Worm (Caenorhabditis elegans) whole organism, L1 larva: ENCODE results near the gene W03C9.1.

Experiments
- C04F5.9 ChIP-seq: sonication (generic microtip); optimal IDR thresholded peaks from 2 replicates; lab custom pipeline; 2016; ENCODE audit warnings: missing genetic modification characterization, missing compliant biosample characterization
- C16A3.4 ChIP-seq: fragments of 150-350 bp; optimal IDR thresholded peaks from 2 replicates; lab custom pipeline; 2014; ENCODE audit warnings: missing biosample characterization, missing genetic modification characterization
- F16B12.6 ChIP-seq: fragments of 150-350 bp; optimal IDR thresholded peaks from 2 replicates; lab custom pipeline; 2014; ENCODE audit warnings: missing biosample characterization, missing genetic modification characterization
- aly-2 ChIP-seq: fragments of 150-350 bp; optimal IDR thresholded peaks from 2 replicates; lab custom pipeline; 2014; ENCODE audit warnings: missing biosample characterization, missing genetic modification characterization
- blmp-1 ChIP-seq: fragments of 150-350 bp; optimal IDR thresholded peaks from 2 replicates; lab custom pipeline; 2014; ENCODE audit warnings: missing biosample characterization, missing genetic modification characterization
- ceh-63 ChIP-seq: fragments of 200-800 bp; sonication (Bioruptor generic); optimal IDR thresholded peaks from 2 replicates; lab custom pipeline; 2018; ENCODE audit warnings: mild to moderate bottlenecking, missing genetic modification characterization, missing compliant biosample characterization
- ceh-90 ChIP-seq: sonication (generic microtip); optimal IDR thresholded peaks from 2 replicates; lab custom pipeline; 2016; ENCODE audit warnings: missing genetic modification characterization, missing compliant biosample characterization
- dpl-1 ChIP-seq, 3 experiments: fragments of 150-350 bp in 2 of 3; sonication (generic microtip) in 1 of 3; optimal IDR thresholded peaks; 2 replicates each; lab custom pipeline; 2014 to 2017; ENCODE audit warnings: missing biosample characterization in 3 of 3, missing genetic modification characterization in 3 of 3, missing genetic modification reagents in 3 of 3
- efl-1 ChIP-seq, 4 experiments: fragments of 150-350 bp; optimal IDR thresholded peaks in 3 of 4; peaks in 1 of 4; 1 replicate in 1 of 4; 2 replicates in 3 of 4; lab custom pipeline; 2014; ENCODE audit warnings: missing biosample characterization in 2 of 4, missing genetic modification characterization in 2 of 4, missing genetic modification reagents in 2 of 4
- efl-3 ChIP-seq: fragments of 200-800 bp; sonication (Bioruptor generic); optimal IDR thresholded peaks from 2 replicates; lab custom pipeline; 2018; ENCODE audit warnings: mild to moderate bottlenecking, missing genetic modification characterization, missing compliant biosample characterization
- elt-2 ChIP-seq: sonication (generic microtip); optimal IDR thresholded peaks from 2 replicates; lab custom pipeline; 2016; ENCODE audit warnings: missing genetic modification characterization, mild to moderate bottlenecking, inconsistent platforms, missing compliant biosample characterization, missing genetic modification reagents
- elt-3 ChIP-seq, 6 experiments: fragments of 150-350 bp in 1 of 6; sonication (generic microtip); optimal IDR thresholded peaks; 2 replicates each; lab custom pipeline; 2017 to 2018; ENCODE audit warnings: missing biosample characterization in 6 of 6, missing genetic modification characterization in 6 of 6, inconsistent platforms in 1 of 6
- fkh-4 ChIP-seq: sonication (generic microtip); optimal IDR thresholded peaks from 2 replicates; lab custom pipeline; 2016; ENCODE audit warnings: missing compliant biosample characterization, missing genetic modification characterization, borderline replicate concordance
- grh-1 ChIP-seq: fragments of 200-800 bp; sonication (Bioruptor generic); IDR thresholded peaks from 2 replicates; pipeline ENCODE4 v1.3.6; 2022; ENCODE audit warnings: missing genetic modification reagents, missing genetic modification characterization, missing compliant biosample characterization
- hlh-17 ChIP-seq: fragments of 200-800 bp; sonication (Bioruptor generic); optimal IDR thresholded peaks from 2 replicates; lab custom pipeline; 2018; ENCODE audit warnings: missing genetic modification characterization, mild to moderate bottlenecking, missing compliant biosample characterization, moderate library complexity, borderline replicate concordance
- hlh-4 ChIP-seq: sonication (generic microtip); optimal IDR thresholded peaks from 2 replicates; lab custom pipeline; 2016; ENCODE audit warnings: mild to moderate bottlenecking, missing genetic modification characterization, missing compliant biosample characterization
- hpl-2 ChIP-seq: fragments of 150-350 bp; optimal IDR thresholded peaks from 2 replicates; lab custom pipeline; 2014; ENCODE audit warnings: missing biosample characterization, missing genetic modification reagents, missing genetic modification characterization
- lin-14 ChIP-seq: fragments of 200-800 bp; sonication (Bioruptor generic); optimal IDR thresholded peaks from 2 replicates; lab custom pipeline; 2018; ENCODE audit warnings: mild to moderate bottlenecking, missing genetic modification characterization, moderate library complexity, missing compliant biosample characterization
- lin-15B ChIP-seq: fragments of 150-350 bp; sonication (generic microtip); optimal IDR thresholded peaks from 3 replicates; lab custom pipeline; 2014; ENCODE audit warnings: missing biosample characterization, missing genetic modification characterization
- lin-39 ChIP-seq: fragments of 150-350 bp; optimal IDR thresholded peaks from 2 replicates; lab custom pipeline; 2014; ENCODE audit warnings: missing biosample characterization, missing genetic modification reagents, missing genetic modification characterization
- mab-9 ChIP-seq: fragments of 200-800 bp; sonication (Bioruptor generic); IDR thresholded peaks from 2 replicates; pipeline ENCODE4 v1.3.6; 2022; ENCODE audit warnings: missing genetic modification reagents, missing genetic modification characterization, missing compliant biosample characterization
- mdl-1 ChIP-seq, 2 experiments: fragments of 150-350 bp; optimal IDR thresholded peaks; 2 replicates each; lab custom pipeline; 2014 to 2017; ENCODE audit warnings: missing biosample characterization in 2 of 2, missing genetic modification characterization in 2 of 2, inconsistent platforms in 1 of 2
- mef-2 ChIP-seq: fragments of 150-350 bp; optimal IDR thresholded peaks from 2 replicates; lab custom pipeline; 2014; ENCODE audit warnings: missing biosample characterization, missing genetic modification characterization
- mep-1 ChIP-seq: fragments of 150-350 bp; optimal IDR thresholded peaks from 2 replicates; lab custom pipeline; 2014; ENCODE audit warnings: missing biosample characterization, missing genetic modification characterization
- nhr-47 ChIP-seq: sonication (generic microtip); optimal IDR thresholded peaks from 2 replicates; lab custom pipeline; 2016; ENCODE audit warnings: mild to moderate bottlenecking, missing genetic modification characterization, moderate library complexity, missing compliant biosample characterization
- pag-3 ChIP-seq: sonication (generic microtip); optimal IDR thresholded peaks from 2 replicates; lab custom pipeline; 2017; ENCODE audit warnings: missing genetic modification characterization, mild to moderate bottlenecking, missing compliant biosample characterization, antibody characterized with exemption, borderline replicate concordance; ENCODE audit not compliant: insufficient read depth
- pax-3 ChIP-seq: fragments of 200-800 bp; sonication (Bioruptor generic); optimal IDR thresholded peaks from 2 replicates; lab custom pipeline; 2018; ENCODE audit warnings: mild to moderate bottlenecking, missing genetic modification characterization, moderate library complexity, missing compliant biosample characterization
- pqm-1 ChIP-seq: sonication (generic microtip); optimal IDR thresholded peaks from 3 replicates; lab custom pipeline; 2017; ENCODE audit warnings: missing biosample characterization, missing genetic modification characterization
- rnt-1 ChIP-seq: sonication (generic microtip); optimal IDR thresholded peaks from 2 replicates; lab custom pipeline; 2016; ENCODE audit warnings: mild to moderate bottlenecking, missing genetic modification characterization, moderate library complexity, missing compliant biosample characterization
- sptf-1 ChIP-seq: fragments of 150-350 bp; optimal IDR thresholded peaks from 2 replicates; lab custom pipeline; 2014; ENCODE audit warnings: missing biosample characterization, missing genetic modification characterization
- tlp-1 ChIP-seq: fragments of 150-350 bp; optimal IDR thresholded peaks from 2 replicates; lab custom pipeline; 2014; ENCODE audit warnings: missing biosample characterization, missing genetic modification characterization
- unc-130 ChIP-seq: fragments of 150-350 bp; optimal IDR thresholded peaks from 2 replicates; lab custom pipeline; 2017; ENCODE audit warnings: missing biosample characterization, missing genetic modification characterization, inconsistent platforms
- unc-86 ChIP-seq: sonication (generic microtip); optimal IDR thresholded peaks from 2 replicates; lab custom pipeline; 2016; ENCODE audit warnings: missing genetic modification characterization, missing compliant biosample characterization
- unc-98 ChIP-seq: fragments of 200-800 bp; sonication (Bioruptor generic); IDR thresholded peaks from 2 replicates; pipeline ENCODE4 v1.3.6; 2022; ENCODE audit warnings: missing genetic modification characterization, missing compliant biosample characterization
- zag-1 ChIP-seq: fragments of 150-350 bp; optimal IDR thresholded peaks from 2 replicates; lab custom pipeline; 2014; ENCODE audit warnings: missing biosample characterization, missing genetic modification characterization
- zip-4 ChIP-seq: fragments of 200-800 bp; sonication (Bioruptor generic); optimal IDR thresholded peaks from 2 replicates; lab custom pipeline; 2018; ENCODE audit warnings: mild to moderate bottlenecking, missing genetic modification characterization, moderate library complexity, missing compliant biosample characterization
- ztf-4 ChIP-seq: fragments of 150-350 bp; optimal IDR thresholded peaks from 2 replicates; lab custom pipeline; 2014; ENCODE audit warnings: missing biosample characterization, missing genetic modification characterization

The W03C9.1 gene

DNA sequence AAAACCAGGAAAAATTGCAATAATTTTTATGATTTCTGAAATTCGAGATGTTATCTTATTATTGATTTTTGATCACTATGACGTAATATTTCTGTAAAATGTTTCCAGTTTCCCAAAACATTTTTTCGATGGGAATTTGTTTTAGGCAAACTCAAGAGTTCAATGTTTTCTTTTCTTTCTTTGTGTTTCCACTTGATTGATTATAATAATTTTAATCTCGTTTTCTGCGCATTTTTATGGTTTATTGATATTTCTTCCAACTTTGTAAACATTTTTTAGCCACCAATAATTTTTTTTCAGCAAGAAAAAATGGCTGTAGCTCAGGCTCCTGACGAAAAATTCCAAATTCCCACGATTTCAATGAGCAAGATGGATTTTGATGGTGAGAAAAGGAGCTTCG, 7.7 kb downstream of the W03C9.1 start, which contains the start of gene W03C9.6:
Gene W03C9.6, plus strand, starts transcription at position 301 of the 400 bp plus-strand sequence.
- TF ChIP-seq hlh-4 (tag; lab: Kevin White, UChicago) (no peak), lin-39 (no peak), mab-9 (GFP tag; lab: Robert Waterston, UW) (no peak), mdl-1 (tag; optimal IDR thresholded peaks at IDR 0.05; lab: Kevin White, UChicago) (no peak), nhr-47 (no peak), dpl-1 (GFP tag; optimal IDR thresholded peaks at IDR 0.05; lab: Kevin White, UChicago) (no peak), mep-1 (no peak), ztf-4 (no peak), mef-2 (tag; lab: Kevin White, UChicago) (no peak), rnt-1 (tag; lab: Kevin White, UChicago) (no peak), lin-14 (no peak), hpl-2 (GFP tag; lab: Kevin White, UChicago) (no peak)

DNA sequence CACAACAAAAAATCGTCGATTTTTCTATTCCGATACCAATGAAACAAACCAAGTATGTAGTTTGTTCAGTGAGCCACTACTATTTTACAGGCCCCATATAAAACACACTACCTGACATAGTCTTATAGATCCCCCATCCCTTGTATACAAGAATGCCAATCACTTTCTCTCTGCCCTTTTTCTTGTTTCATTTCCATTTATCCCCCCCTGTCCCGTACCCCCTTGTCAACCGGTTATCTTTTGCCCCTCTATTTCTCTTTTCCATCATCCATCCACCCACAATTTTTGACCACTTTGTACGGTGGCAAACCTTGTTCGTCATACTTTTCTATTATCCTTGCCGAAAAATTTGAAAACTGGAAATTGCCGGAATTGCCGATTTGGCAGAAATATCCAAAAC, 9.0 kb downstream of the W03C9.1 start:
- TF ChIP-seq pag-3 (tag; lab: Kevin White, UChicago), result peak; percentile 5
- no peak for TF ChIP-seq zag-1 (tag; lab: Kevin White, UChicago)
- TF ChIP-seq efl-1 (optimal IDR thresholded peaks at IDR 0.05; lab: Kevin White, UChicago), result no peak
- TF ChIP-seq efl-1 (GFP tag; optimal IDR thresholded peaks at IDR 0.05 in 1 of 2; lab: Kevin White, UChicago), result peak in 1 of 2 experiments; percentile 78
- peak; percentile 90 for TF ChIP-seq blmp-1
- peak in 1 of 6 experiments; percentile 6 for TF ChIP-seq elt-3 (tag; optimal IDR thresholded peaks at IDR 0.05; lab: Kevin White, UChicago)

DNA sequence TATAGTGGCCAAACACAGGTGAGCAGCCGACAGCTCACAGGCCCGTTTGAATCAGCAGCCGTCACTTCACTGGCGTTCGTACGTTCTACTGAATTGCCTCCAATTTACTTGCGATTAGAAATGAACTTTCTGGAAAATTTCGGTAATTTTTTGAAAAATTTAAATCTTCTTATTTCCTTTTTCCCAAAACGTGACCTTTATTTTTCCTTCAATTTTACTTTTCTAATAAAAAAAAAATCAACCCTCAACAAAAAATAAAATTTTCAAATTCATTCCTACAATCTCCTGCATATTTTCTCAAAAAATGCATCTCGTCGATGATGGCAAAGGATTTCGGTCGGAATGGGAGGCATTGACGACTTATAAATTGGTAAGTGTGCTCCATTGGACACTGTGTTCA, 13.5 kb downstream of the W03C9.1 start, which contains the start of gene W03C9.8:
Gene W03C9.8, plus strand, starts transcription at position 301 of the 400 bp plus-strand sequence.
- TF ChIP-seq lin-14, result no peak
- TF ChIP-seq efl-3 (GFP tag; lab: Kevin White, UChicago), result no peak
- TF ChIP-seq zip-4 (GFP tag; lab: Kevin White, UChicago), result no peak
- no peak for TF ChIP-seq C04F5.9 (tag; lab: Kevin White, UChicago)
- TF ChIP-seq grh-1 (GFP tag; lab: Robert Waterston, UW), result no peak
- no peak for TF ChIP-seq sptf-1 (tag; lab: Kevin White, UChicago)
- no peak for TF ChIP-seq hlh-17
- no peak for TF ChIP-seq unc-98
- no peak for TF ChIP-seq unc-130 (tag; lab: Kevin White, UChicago)
- no peak for TF ChIP-seq aly-2
- no peak for TF ChIP-seq ceh-63
- no peak for TF ChIP-seq tlp-1 (tag; lab: Kevin White, UChicago)
- TF ChIP-seq pqm-1 (tag; lab: Kevin White, UChicago), result no peak
- TF ChIP-seq lin-15B (tag; lab: Kevin White, UChicago), result no peak

DNA sequence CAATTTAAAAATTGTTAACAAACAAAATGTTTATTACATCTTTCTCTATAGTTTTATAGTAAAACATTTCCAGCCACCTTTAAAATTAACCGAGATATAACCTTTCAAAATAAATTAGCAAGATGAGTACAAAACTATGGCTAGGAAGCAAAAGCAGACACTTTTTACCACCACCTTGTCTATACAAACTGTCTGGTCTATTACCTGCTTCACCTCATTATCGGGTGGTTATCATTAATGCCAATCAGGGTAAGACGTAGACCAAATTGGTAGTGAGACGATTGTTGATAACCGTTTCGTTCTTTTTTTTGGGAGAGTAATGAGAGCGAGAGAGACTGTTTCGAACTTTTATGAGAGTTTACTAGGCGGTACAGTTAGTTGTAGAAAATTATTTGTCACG, 25.5 kb downstream of the W03C9.1 start:
- no peak for TF ChIP-seq F16B12.6 (tag; lab: Kevin White, UChicago)
- TF ChIP-seq unc-86 (tag; lab: Kevin White, UChicago), result no peak
- TF ChIP-seq pax-3 (tag; lab: Kevin White, UChicago), result no peak
- TF ChIP-seq elt-2 (tag; lab: Kevin White, UChicago), result no peak
- TF ChIP-seq ceh-90 (tag; lab: Kevin White, UChicago), result no peak
- no peak for TF ChIP-seq efl-1 (optimal IDR thresholded peaks at IDR 0.05; lab: Kevin White, UChicago)
- TF ChIP-seq efl-1 (GFP tag; optimal IDR thresholded peaks at IDR 0.05 in 1 of 2; lab: Kevin White, UChicago), result peak in 1 of 2 experiments; percentile 66

DNA sequence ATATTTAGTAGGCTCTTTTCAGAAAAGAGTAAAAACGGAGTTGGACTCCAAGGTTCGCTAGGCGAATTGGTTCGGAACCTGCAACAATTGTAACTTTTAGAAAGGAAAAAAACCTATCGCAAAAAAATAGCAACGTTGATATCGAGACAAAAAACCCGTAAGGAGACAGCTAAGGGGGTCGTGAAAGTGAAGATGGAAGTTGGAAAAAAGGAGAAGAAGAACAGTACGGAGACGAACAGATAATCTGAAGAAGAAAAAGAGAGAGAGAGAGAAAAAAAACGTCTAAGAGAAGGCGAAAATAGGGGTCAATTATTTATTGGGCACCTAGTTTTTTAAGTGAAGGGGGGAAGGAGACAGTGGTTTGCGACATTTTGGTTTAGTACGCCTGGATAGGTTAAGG, 26.7 kb downstream of the W03C9.1 start, which contains the start of gene lin-29:
Gene lin-29, minus strand, starts transcription at position 78 of the 400 bp plus-strand sequence.
- TF ChIP-seq grh-1 (GFP tag; lab: Robert Waterston, UW) (no peak), C16A3.4 (no peak), blmp-1 (peak; percentile 73), aly-2 (no peak), fkh-4 (tag; lab: Kevin White, UChicago) (no peak)
